Worm (Caenorhabditis elegans) whole organism, L3 larva: ENCODE measurements around the gene mps-4.

Experiments used
- ceh-82 ChIP-seq: fragments of 150-350 bp; optimal IDR thresholded peaks from 2 replicates; lab custom pipeline; 2014; ENCODE audit warnings: missing biosample characterization, missing genetic modification characterization
- daf-12 ChIP-seq: fragments of 150-350 bp; optimal IDR thresholded peaks from 2 replicates; lab custom pipeline; 2014; ENCODE audit warnings: missing biosample characterization, missing genetic modification reagents, missing genetic modification characterization
- egl-27 ChIP-seq: sonication (generic microtip); optimal IDR thresholded peaks from 4 replicates; lab custom pipeline; 2017; ENCODE audit warnings: missing biosample characterization, missing genetic modification reagents, missing genetic modification characterization
- egl-5 ChIP-seq: fragments of 150-350 bp; optimal IDR thresholded peaks from 2 replicates; lab custom pipeline; 2017; ENCODE audit warnings: missing biosample characterization, missing genetic modification reagents, missing genetic modification characterization, inconsistent platforms
- elt-1 ChIP-seq: fragments of 150-350 bp; optimal IDR thresholded peaks from 2 replicates; lab custom pipeline; 2014; ENCODE audit warnings: missing biosample characterization, missing genetic modification characterization
- lsy-12 ChIP-seq: sonication (generic microtip); optimal IDR thresholded peaks from 2 replicates; lab custom pipeline; 2016; ENCODE audit warnings: mild to moderate bottlenecking, missing genetic modification characterization, missing compliant biosample characterization
- nhr-237 ChIP-seq: fragments of 150-350 bp; optimal IDR thresholded peaks from 2 replicates; lab custom pipeline; 2014; ENCODE audit warnings: missing biosample characterization, missing genetic modification characterization
- nhr-28 ChIP-seq: fragments of 150-350 bp; optimal IDR thresholded peaks from 2 replicates; lab custom pipeline; 2014; ENCODE audit warnings: missing biosample characterization, missing genetic modification characterization
- nhr-76 ChIP-seq: fragments of 150-350 bp; sonication (generic microtip); optimal IDR thresholded peaks from 5 replicates; lab custom pipeline; 2014; ENCODE audit warnings: missing biosample characterization, missing genetic modification characterization
- nhr-77 ChIP-seq: fragments of 150-350 bp; optimal IDR thresholded peaks from 2 replicates; lab custom pipeline; 2014; ENCODE audit warnings: missing biosample characterization, missing genetic modification characterization
- tbx-2 ChIP-seq: sonication (generic microtip); optimal IDR thresholded peaks from 2 replicates; lab custom pipeline; 2016; ENCODE audit warnings: mild to moderate bottlenecking, missing genetic modification characterization, missing compliant biosample characterization
- unc-62 ChIP-seq: fragments of 150-350 bp; sonication (generic microtip); optimal IDR thresholded peaks from 4 replicates; lab custom pipeline; 2014; ENCODE audit warnings: missing biosample characterization, missing genetic modification reagents, missing genetic modification characterization
- ztf-11 ChIP-seq: fragments of 150-350 bp; optimal IDR thresholded peaks from 2 replicates; lab custom pipeline; 2014; ENCODE audit warnings: missing biosample characterization, missing genetic modification characterization

DNA sequence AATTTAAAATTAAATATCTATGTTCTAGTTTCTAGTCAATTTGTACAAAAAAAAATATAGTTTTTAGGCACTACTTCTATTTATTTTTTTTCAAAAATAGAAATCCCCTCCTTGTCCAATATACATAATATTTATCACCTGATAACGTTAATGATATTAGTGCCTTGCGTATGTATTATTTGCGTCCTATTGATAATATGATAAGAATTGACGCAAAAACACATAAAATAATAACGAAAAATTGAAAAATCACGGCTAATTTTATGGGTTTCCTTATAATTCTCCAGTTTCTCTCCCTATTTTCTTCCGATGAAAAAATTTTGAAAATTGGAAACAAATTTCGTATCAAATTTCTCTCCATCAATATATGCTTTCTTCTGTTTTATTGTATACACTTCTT lies 28.2 kb upstream of the mps-4 start:
- TF ChIP-seq egl-5 (tag; lab: Kevin White, UChicago), result no peak
- TF ChIP-seq ztf-11 (tag; lab: Kevin White, UChicago), result no peak
- TF ChIP-seq lsy-12 (tag; lab: Kevin White, UChicago), result no peak
- no peak for TF ChIP-seq nhr-76 (tag; lab: Kevin White, UChicago)
- no peak for TF ChIP-seq nhr-28
- no peak for TF ChIP-seq tbx-2 (tag; lab: Kevin White, UChicago)
- no peak for TF ChIP-seq nhr-77 (tag; lab: Kevin White, UChicago)
- no peak for TF ChIP-seq elt-1
- TF ChIP-seq daf-12 (tag; lab: Kevin White, UChicago), result no peak
- TF ChIP-seq unc-62, result no peak
- TF ChIP-seq ceh-82 (tag; lab: Kevin White, UChicago), result no peak
- TF ChIP-seq nhr-237, result no peak
- TF ChIP-seq egl-27 (tag; lab: Kevin White, UChicago), result no peak
